Fruit fly (Drosophila melanogaster) whole organism, embryonic: ENCODE data around the gene TrpA1.

Experiments
- ATbp ChIP-seq: fragments of 200-800 bp; sonication (Bioruptor generic); optimal IDR thresholded peaks from 2 replicates; lab custom pipeline; 2017; ENCODE audit warnings: missing biosample characterization, mild to moderate bottlenecking, missing genetic modification characterization, missing genetic modification reagents
- CG11085 ChIP-seq: fragments of 200-800 bp; sonication (Bioruptor generic); IDR thresholded peaks from 2 replicates; pipeline ENCODE4 v1.3.6; 2022; ENCODE audit warnings: missing biosample characterization, missing genetic modification characterization
- CG11398 ChIP-seq: fragments of 200-800 bp; sonication (Bioruptor generic); optimal IDR thresholded peaks from 2 replicates; lab custom pipeline; 2016; ENCODE audit warnings: missing biosample characterization, missing genetic modification characterization
- CG11723 ChIP-seq: fragments of 200-800 bp; sonication (Bioruptor generic); optimal IDR thresholded peaks from 2 replicates; lab custom pipeline; 2017; ENCODE audit warnings: missing biosample characterization, mild to moderate bottlenecking, missing genetic modification characterization
- CG12104 ChIP-seq: fragments of 200-800 bp; sonication (Bioruptor generic); optimal IDR thresholded peaks from 3 replicates; lab custom pipeline; 2016; ENCODE audit warnings: missing biosample characterization, missing genetic modification characterization
- CG12219 ChIP-seq: fragments of 200-800 bp; sonication (Bioruptor generic); optimal IDR thresholded peaks from 3 replicates; lab custom pipeline; 2018; ENCODE audit warnings: missing biosample characterization, mild to moderate bottlenecking, missing genetic modification characterization
- CG14014 ChIP-seq: fragments of 200-800 bp; sonication (Bioruptor generic); IDR thresholded peaks from 2 replicates; pipeline ENCODE4 v1.3.6; 2022; ENCODE audit warnings: missing biosample characterization, missing genetic modification characterization
- CG15011 ChIP-seq: fragments of 200-800 bp; sonication (Bioruptor generic); optimal IDR thresholded peaks from 3 replicates; lab custom pipeline; 2018; ENCODE audit warnings: missing biosample characterization, mild to moderate bottlenecking, missing genetic modification characterization
- CG2120 ChIP-seq: fragments of 200-800 bp; sonication (Bioruptor generic); optimal IDR thresholded peaks from 3 replicates; lab custom pipeline; 2016; ENCODE audit warnings: missing biosample characterization, missing genetic modification characterization
- CG2678 ChIP-seq: fragments of 200-800 bp; sonication (Bioruptor generic); optimal IDR thresholded peaks from 3 replicates; lab custom pipeline; 2019; ENCODE audit warnings: missing biosample characterization, mild to moderate bottlenecking, missing genetic modification characterization, moderate library complexity
- CG3163 ChIP-seq: fragments of 200-800 bp; sonication (Bioruptor generic); optimal IDR thresholded peaks from 3 replicates; lab custom pipeline; 2016; ENCODE audit warnings: missing biosample characterization, missing genetic modification characterization
- CG32772 ChIP-seq: fragments of 200-800 bp; sonication (Bioruptor generic); IDR thresholded peaks from 2 replicates; pipeline ENCODE4 v1.3.6; 2022; ENCODE audit warnings: missing biosample characterization, missing genetic modification characterization
- CG3726 ChIP-seq: fragments of 200-800 bp; sonication (Bioruptor generic); IDR thresholded peaks from 3 replicates; pipeline ENCODE4, ENCODE4 v1.3.6; 2022; ENCODE audit warnings: missing biosample characterization, missing genetic modification characterization
- CG4282 ChIP-seq: fragments of 200-800 bp; sonication (Bioruptor generic); optimal IDR thresholded peaks from 2 replicates; lab custom pipeline; 2016; ENCODE audit warnings: missing biosample characterization, missing genetic modification characterization
- CG43689 ChIP-seq: fragments of 200-800 bp; sonication (Bioruptor generic); IDR thresholded peaks from 2 replicates; pipeline ENCODE4 v1.3.6; 2022; ENCODE audit warnings: missing biosample characterization, missing genetic modification characterization
- CG4617 ChIP-seq: fragments of 200-800 bp; sonication (Bioruptor generic); optimal IDR thresholded peaks from 3 replicates; lab custom pipeline; 2016; ENCODE audit warnings: missing biosample characterization, missing genetic modification characterization, borderline replicate concordance
- CG6813 ChIP-seq: fragments of 200-800 bp; sonication (Bioruptor generic); optimal IDR thresholded peaks from 2 replicates; lab custom pipeline; 2017; ENCODE audit warnings: missing biosample characterization, missing genetic modification characterization, mild to moderate bottlenecking, moderate library complexity, missing genetic modification reagents
- CG7372 ChIP-seq: fragments of 200-800 bp; sonication (Bioruptor generic); IDR thresholded peaks from 2 replicates; pipeline ENCODE4 v1.3.6; 2022; ENCODE audit warnings: missing biosample characterization, missing genetic modification characterization
- CG8388 ChIP-seq: fragments of 200-800 bp; sonication (Bioruptor generic); optimal IDR thresholded peaks from 2 replicates; lab custom pipeline; 2019; ENCODE audit warnings: missing biosample characterization, mild to moderate bottlenecking, missing genetic modification characterization, moderate library complexity
- CrebB ChIP-seq: fragments of 200-800 bp; sonication (Bioruptor generic); optimal IDR thresholded peaks from 3 replicates; lab custom pipeline; 2018; ENCODE audit warnings: missing biosample characterization, mild to moderate bottlenecking, missing genetic modification characterization
- Deaf1 ChIP-seq: fragments of 200-800 bp; optimal IDR thresholded peaks from 3 replicates; lab custom pipeline; 2019; ENCODE audit warnings: missing biosample characterization, mild to moderate bottlenecking, missing genetic modification characterization, moderate library complexity
- E2f1 ChIP-seq: fragments of 200-800 bp; sonication (Bioruptor generic); IDR thresholded peaks from 2 replicates; pipeline ENCODE4 v1.3.6; 2022; ENCODE audit warnings: missing biosample characterization, missing genetic modification characterization
- H2.0 ChIP-seq: fragments of 200-800 bp; sonication (Bioruptor generic); IDR thresholded peaks from 2 replicates; pipeline ENCODE4 v1.3.6; 2022; ENCODE audit warnings: missing biosample characterization, missing genetic modification characterization
- HHEX ChIP-seq: fragments of 200-800 bp; sonication (Bioruptor generic); optimal IDR thresholded peaks from 3 replicates; lab custom pipeline; 2017; ENCODE audit warnings: missing biosample characterization, mild to moderate bottlenecking, missing genetic modification characterization, missing genetic modification reagents
- Hand ChIP-seq: fragments of 200-800 bp; sonication (Bioruptor generic); optimal IDR thresholded peaks from 2 replicates; lab custom pipeline; 2017; ENCODE audit warnings: mild to moderate bottlenecking, missing biosample characterization, missing genetic modification reagents, missing genetic modification characterization
- Hsf ChIP-seq: fragments of 200-800 bp; sonication (Bioruptor generic); optimal IDR thresholded peaks from 3 replicates; lab custom pipeline; 2016; ENCODE audit warnings: missing biosample characterization, missing genetic modification characterization
- Jarid2 ChIP-seq: fragments of 200-800 bp; sonication (Bioruptor generic); optimal IDR thresholded peaks from 3 replicates; lab custom pipeline; 2017; ENCODE audit warnings: mild to moderate bottlenecking, missing biosample characterization, missing genetic modification reagents, missing genetic modification characterization
- Kr ChIP-seq: fragments of 200-800 bp; sonication (Bioruptor generic); optimal IDR thresholded peaks from 2 replicates; lab custom pipeline; 2017; ENCODE audit warnings: missing biosample characterization, mild to moderate bottlenecking, missing genetic modification characterization
- NFAT ChIP-seq: fragments of 200-800 bp; sonication (Bioruptor generic); IDR thresholded peaks from 2 replicates; pipeline ENCODE4 v1.3.6; 2022; ENCODE audit warnings: missing biosample characterization, missing genetic modification characterization
- Oaz ChIP-seq: fragments of 200-800 bp; sonication (Bioruptor generic); IDR thresholded peaks from 2 replicates; pipeline ENCODE4 v1.3.6; 2022; ENCODE audit warnings: missing biosample characterization, missing genetic modification characterization
- Rfx ChIP-seq: fragments of 200-800 bp; sonication (Bioruptor generic); IDR thresholded peaks from 2 replicates; pipeline ENCODE4 v1.3.6; 2022; ENCODE audit warnings: missing biosample characterization, missing genetic modification characterization
- Stat92E ChIP-seq, 3 experiments: fragments of >200 bp in 2 of 3; fragments of 200-800 bp in 1 of 3; sonication (Bioruptor generic) in 1 of 3; optimal IDR thresholded peaks; 2 replicates each; lab custom pipeline; 2017 to 2019; ENCODE audit warnings: missing biosample characterization in 3 of 3, missing genetic modification characterization in 3 of 3, mild to moderate bottlenecking in 1 of 3, moderate library complexity in 1 of 3
- bigmax ChIP-seq: fragments of 200-800 bp; sonication (Bioruptor generic); optimal IDR thresholded peaks from 2 replicates; lab custom pipeline; 2018; ENCODE audit warnings: missing biosample characterization, mild to moderate bottlenecking, missing genetic modification characterization
- bsh ChIP-seq, 2 experiments: fragments of 200-800 bp; sonication (Bioruptor generic); optimal IDR thresholded peaks; 2 replicates each; lab custom pipeline; 2017 to 2018; ENCODE audit warnings: mild to moderate bottlenecking in 2 of 2, missing biosample characterization in 2 of 2, missing genetic modification characterization in 2 of 2, moderate library complexity in 1 of 2
- cg ChIP-seq: fragments of 200-800 bp; sonication (Bioruptor generic); optimal IDR thresholded peaks from 3 replicates; lab custom pipeline; 2019; ENCODE audit warnings: missing biosample characterization, mild to moderate bottlenecking, missing genetic modification characterization, moderate library complexity
- dmrt11E ChIP-seq: fragments of 200-800 bp; sonication (Bioruptor generic); optimal IDR thresholded peaks from 3 replicates; lab custom pipeline; 2018; ENCODE audit warnings: missing biosample characterization, mild to moderate bottlenecking, missing genetic modification characterization, moderate library complexity
- fd102C ChIP-seq: fragments of 200-800 bp; sonication (Bioruptor generic); optimal IDR thresholded peaks from 2 replicates; lab custom pipeline; 2018; ENCODE audit warnings: missing biosample characterization, mild to moderate bottlenecking, missing genetic modification characterization, moderate library complexity
- gcm ChIP-seq: fragments of 200-800 bp; sonication (Bioruptor generic); optimal IDR thresholded peaks from 2 replicates; lab custom pipeline; 2019; ENCODE audit warnings: missing biosample characterization, mild to moderate bottlenecking, missing genetic modification characterization, moderate library complexity
- gcm2 ChIP-seq: fragments of 200-800 bp; sonication (Bioruptor generic); optimal IDR thresholded peaks from 2 replicates; lab custom pipeline; 2016; ENCODE audit warnings: missing biosample characterization, missing genetic modification characterization
- grn ChIP-seq: fragments of 200-800 bp; sonication (Bioruptor generic); optimal IDR thresholded peaks from 3 replicates; lab custom pipeline; 2017; ENCODE audit warnings: missing biosample characterization, missing genetic modification characterization
- hth ChIP-seq: fragments of >200 bp; optimal IDR thresholded peaks from 2 replicates; lab custom pipeline; 2017; ENCODE audit warnings: inconsistent platforms
- jigr1 ChIP-seq: fragments of 200-800 bp; sonication (Bioruptor generic); IDR thresholded peaks from 3 replicates; pipeline ENCODE4 v1.3.6; 2022; ENCODE audit warnings: missing biosample characterization, missing genetic modification characterization
- knrl ChIP-seq: fragments of 200-800 bp; sonication (Bioruptor generic); IDR thresholded peaks from 3 replicates; pipeline ENCODE4 v1.3.6; 2022; ENCODE audit warnings: missing biosample characterization, missing genetic modification characterization; ENCODE audit not compliant: partially characterized antibody
- lmd ChIP-seq: fragments of 200-800 bp; sonication (Bioruptor generic); IDR thresholded peaks from 2 replicates; pipeline ENCODE4 v1.3.6; 2022; ENCODE audit warnings: missing biosample characterization, missing genetic modification characterization
- nerfin-2 ChIP-seq: fragments of 200-800 bp; sonication (Bioruptor generic); IDR thresholded peaks from 2 replicates; pipeline ENCODE4 v1.3.6; 2022; ENCODE audit warnings: missing biosample characterization, missing genetic modification characterization; ENCODE audit not compliant: partially characterized antibody
- nom ChIP-seq: fragments of 200-800 bp; sonication (Bioruptor generic); optimal IDR thresholded peaks from 2 replicates; lab custom pipeline; 2017; ENCODE audit warnings: missing biosample characterization, missing genetic modification characterization, mild to moderate bottlenecking, moderate library complexity, missing genetic modification reagents
- org-1 ChIP-seq: fragments of 200-800 bp; sonication (Bioruptor generic); optimal IDR thresholded peaks from 2 replicates; lab custom pipeline; 2017; ENCODE audit warnings: missing biosample characterization, missing genetic modification characterization
- sd ChIP-seq: fragments of 200-800 bp; sonication (Bioruptor generic); optimal IDR thresholded peaks from 3 replicates; lab custom pipeline; 2018; ENCODE audit warnings: missing biosample characterization, mild to moderate bottlenecking, missing genetic modification characterization, moderate library complexity
- sens-2 ChIP-seq: fragments of 200-800 bp; sonication (Bioruptor generic); IDR thresholded peaks from 2 replicates; pipeline ENCODE4 v1.3.6; 2022; ENCODE audit warnings: missing biosample characterization, missing genetic modification characterization
- zen ChIP-seq: fragments of 200-800 bp; sonication (Bioruptor generic); optimal IDR thresholded peaks from 3 replicates; lab custom pipeline; 2018; ENCODE audit warnings: missing biosample characterization, mild to moderate bottlenecking, missing genetic modification characterization, moderate library complexity

Gene TrpA1

DNA sequence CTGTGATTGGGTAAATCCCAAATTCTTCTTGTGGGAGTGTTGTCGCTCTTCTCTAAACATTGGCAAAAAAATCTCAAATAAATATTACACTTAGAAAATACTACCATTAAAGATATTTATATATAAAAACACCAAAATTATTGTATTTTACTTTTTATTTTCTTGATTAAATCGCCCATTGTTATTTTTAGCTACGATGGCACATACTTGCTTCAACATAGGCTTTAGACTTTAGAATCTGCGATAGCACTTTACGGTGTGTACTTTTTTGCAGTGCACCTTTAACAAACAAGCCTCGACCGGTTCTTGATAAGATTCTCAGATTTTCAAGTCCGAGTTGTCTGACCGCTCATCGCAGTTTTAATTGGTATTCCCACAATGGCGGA, 49.6 kb upstream of the TrpA1 start, which contains the start of gene GNBP3 (continued):
- TF ChIP-seq Jarid2 (GFP tag; lab: Kevin White, UChicago) (no peak), CG3163 (GFP tag; lab: Kevin White, UChicago) (no peak), CG12104 (peak; percentile 22), org-1 (GFP tag; lab: Kevin White, UChicago) (no peak), CG3726 (no peak), CG11398 (GFP tag; lab: Kevin White, UChicago) (no peak), grn (GFP tag; lab: Kevin White, UChicago) (no peak), knrl (GFP tag; lab: Robert Waterston, UW) (no peak), CG4617 (GFP tag; lab: Kevin White, UChicago) (no peak), H2.0 (GFP tag; lab: Robert Waterston, UW) (no peak), nerfin-2 (no peak), lmd (GFP tag; lab: Robert Waterston, UW) (no peak), CrebB (peak; percentile 30), CG14014 (GFP tag; lab: Robert Waterston, UW) (peak; percentile 57; the same call in 1 of the 2 replicates), CG11723 (GFP tag; lab: Kevin White, UChicago) (no peak), CG2678 (peak; percentile 87), cg (GFP tag; lab: Kevin White, UChicago) (no peak), CG6813 (peak; percentile 79), Hand (GFP tag; lab: Kevin White, UChicago) (no peak), CG43689 (GFP tag; lab: Robert Waterston, UW) (no peak), Deaf1 (tag; lab: Kevin White, UChicago) (peak; percentile 10), CG8388 (GFP tag; lab: Kevin White, UChicago) (peak; percentile 40), jigr1 (GFP tag; lab: Robert Waterston, UW) (no peak), CG2120 (GFP tag; lab: Kevin White, UChicago) (peak; percentile 69), CG7372 (GFP tag; lab: Robert Waterston, UW) (0 out of 2 replicates have a peak, but pooled peaks have one; percentile 37), CG11085 (GFP tag; lab: Robert Waterston, UW) (0 out of 2 replicates have a peak, but pooled peaks have one; percentile 51), sens-2 (GFP tag; lab: Robert Waterston, UW) (no peak), nom (GFP tag; lab: Kevin White, UChicago) (peak; percentile 91), hth (lab: Kevin White, UChicago) (no peak), Rfx (peak; percentile 83), sd (tag; lab: Kevin White, UChicago) (no peak), CG15011 (GFP tag; lab: Kevin White, UChicago) (no peak), Kr (GFP tag; lab: Kevin White, UChicago) (no peak), fd102C (GFP tag; lab: Kevin White, UChicago) (no peak), bigmax (GFP tag; lab: Kevin White, UChicago) (peak; percentile 48), bsh (GFP tag; optimal IDR thresholded peaks at IDR 0.05; lab: Kevin White, UChicago) (peak; percentile 70 to 87), E2f1 (GFP tag; lab: Robert Waterston, UW) (no peak), gcm (GFP tag; lab: Kevin White, UChicago) (peak; percentile 9), dmrt11E (peak; percentile 59), NFAT (GFP tag; lab: Robert Waterston, UW) (0 out of 2 replicates have a peak, but pooled peaks have one; percentile 11), CG32772 (GFP tag; lab: Robert Waterston, UW) (0 out of 2 replicates have a peak, but pooled peaks have one; percentile 27), CG12219 (GFP tag; lab: Kevin White, UChicago) (no peak), ATbp (GFP tag; lab: Kevin White, UChicago) (no peak), CG4282 (GFP tag; lab: Kevin White, UChicago) (no peak), Hsf (peak; percentile 40), Oaz (no peak), Stat92E (GFP tag; optimal IDR thresholded peaks at IDR 0.05; lab: Kevin White, UChicago) (no peak), HHEX (GFP tag; lab: Kevin White, UChicago) (peak; percentile 77), gcm2 (GFP tag; lab: Kevin White, UChicago) (no peak), zen (tag; lab: Kevin White, UChicago) (peak; percentile 3)
